Worm (Caenorhabditis elegans) whole organism, late embryonic: ENCODE results near the gene C36E6.2.

Experiments
- C38D4.7 ChIP-seq: fragments of 200-800 bp; sonication (Bioruptor generic); optimal IDR thresholded peaks from 2 replicates; lab custom pipeline; 2018; ENCODE audit warnings: mild to moderate bottlenecking, missing genetic modification characterization, moderate library complexity, missing compliant biosample characterization
- F13H6.1 ChIP-seq: sonication (generic microtip); optimal IDR thresholded peaks from 2 replicates; lab custom pipeline; 2016; ENCODE audit warnings: missing genetic modification characterization, missing compliant biosample characterization
- K09A11.1 ChIP-seq: sonication (generic microtip); optimal IDR thresholded peaks from 2 replicates; lab custom pipeline; 2017; ENCODE audit warnings: antibody characterized with exemption, mild to moderate bottlenecking, missing genetic modification characterization, missing compliant biosample characterization; ENCODE audit not compliant: insufficient read depth
- ahr-1 ChIP-seq: sonication (generic microtip); optimal IDR thresholded peaks from 2 replicates; lab custom pipeline; 2016; ENCODE audit warnings: missing genetic modification characterization, missing compliant biosample characterization
- ama-1 ChIP-seq: fragments of 150-350 bp; optimal IDR thresholded peaks from 2 replicates; lab custom pipeline; 2014
- ceh-14 ChIP-seq: sonication (generic microtip); optimal IDR thresholded peaks from 2 replicates; lab custom pipeline; 2016; ENCODE audit warnings: missing genotype, missing genetic modification characterization, missing compliant biosample characterization
- ceh-19 ChIP-seq: fragments of 200-800 bp; sonication (Bioruptor generic); optimal IDR thresholded peaks from 2 replicates; lab custom pipeline; 2018; ENCODE audit warnings: mild to moderate bottlenecking, missing genetic modification characterization, missing compliant biosample characterization
- ceh-2 ChIP-seq: sonication (generic microtip); optimal IDR thresholded peaks from 2 replicates; lab custom pipeline; 2016; ENCODE audit warnings: missing genotype, missing genetic modification characterization, missing compliant biosample characterization
- ceh-22 ChIP-seq: sonication (generic microtip); optimal IDR thresholded peaks from 2 replicates; lab custom pipeline; 2017; ENCODE audit warnings: missing biosample characterization, missing genetic modification characterization
- ceh-24 ChIP-seq: sonication (generic microtip); optimal IDR thresholded peaks from 2 replicates; lab custom pipeline; 2016; ENCODE audit warnings: mild to moderate bottlenecking, missing genetic modification characterization, missing compliant biosample characterization
- ceh-30 ChIP-seq: fragments of 150-350 bp; optimal IDR thresholded peaks from 2 replicates; lab custom pipeline; 2014; ENCODE audit warnings: missing biosample characterization, missing genetic modification characterization
- ceh-31 ChIP-seq: sonication (generic microtip); optimal IDR thresholded peaks from 2 replicates; lab custom pipeline; 2016; ENCODE audit warnings: missing genetic modification characterization, missing compliant biosample characterization
- ceh-48 ChIP-seq: sonication (generic microtip); optimal IDR thresholded peaks from 2 replicates; lab custom pipeline; 2016; ENCODE audit warnings: missing genetic modification characterization, inconsistent platforms, missing compliant biosample characterization
- ceh-9 ChIP-seq: sonication (generic microtip); optimal IDR thresholded peaks from 2 replicates; lab custom pipeline; 2016; ENCODE audit warnings: mild to moderate bottlenecking, missing genetic modification characterization, inconsistent platforms, missing compliant biosample characterization
- dmd-4 ChIP-seq: sonication (generic microtip); optimal IDR thresholded peaks from 2 replicates; lab custom pipeline; 2016; ENCODE audit warnings: borderline replicate concordance, missing genetic modification characterization, missing compliant biosample characterization
- elt-2 ChIP-seq: sonication (generic microtip); optimal IDR thresholded peaks from 2 replicates; lab custom pipeline; 2016; ENCODE audit warnings: missing genetic modification reagents, missing genetic modification characterization, missing compliant biosample characterization
- elt-4 ChIP-seq: sonication (generic microtip); optimal IDR thresholded peaks from 2 replicates; lab custom pipeline; 2016; ENCODE audit warnings: missing genetic modification characterization, missing compliant biosample characterization
- ets-4 ChIP-seq: sonication (generic microtip); optimal IDR thresholded peaks from 2 replicates; lab custom pipeline; 2016; ENCODE audit warnings: missing genetic modification characterization, missing compliant biosample characterization
- fax-1 ChIP-seq: sonication (generic microtip); optimal IDR thresholded peaks from 2 replicates; lab custom pipeline; 2016; ENCODE audit warnings: missing genotype, missing genetic modification characterization, missing compliant biosample characterization
- fkh-10 ChIP-seq: fragments of 150-350 bp; optimal IDR thresholded peaks from 2 replicates; lab custom pipeline; 2014; ENCODE audit warnings: missing biosample characterization, missing genetic modification reagents, missing genetic modification characterization
- fkh-6 ChIP-seq: sonication (generic microtip); optimal IDR thresholded peaks from 2 replicates; lab custom pipeline; 2016; ENCODE audit warnings: missing genetic modification characterization, missing compliant biosample characterization
- gmeb-2 ChIP-seq: sonication (generic microtip); optimal IDR thresholded peaks from 2 replicates; lab custom pipeline; 2016; ENCODE audit warnings: missing genetic modification characterization, inconsistent platforms, missing compliant biosample characterization
- hlh-15 ChIP-seq: sonication (generic microtip); optimal IDR thresholded peaks from 2 replicates; lab custom pipeline; 2016; ENCODE audit warnings: missing genetic modification characterization, missing compliant biosample characterization
- hlh-6 ChIP-seq: sonication (generic microtip); optimal IDR thresholded peaks from 2 replicates; lab custom pipeline; 2016; ENCODE audit warnings: missing genotype, missing genetic modification characterization, missing compliant biosample characterization
- hlh-8 ChIP-seq: sonication (generic microtip); optimal IDR thresholded peaks from 2 replicates; lab custom pipeline; 2016; ENCODE audit warnings: missing genotype, missing genetic modification characterization, missing compliant biosample characterization
- lim-6 ChIP-seq: sonication (generic microtip); optimal IDR thresholded peaks from 2 replicates; lab custom pipeline; 2016; ENCODE audit warnings: missing genetic modification characterization, missing compliant biosample characterization
- madf-2 ChIP-seq: sonication (generic microtip); optimal IDR thresholded peaks from 2 replicates; lab custom pipeline; 2017; ENCODE audit warnings: missing genetic modification characterization, missing compliant biosample characterization
- mec-3 ChIP-seq: sonication (generic microtip); optimal IDR thresholded peaks from 2 replicates; lab custom pipeline; 2016; ENCODE audit warnings: borderline replicate concordance, missing genetic modification characterization, missing compliant biosample characterization
- nhr-11 ChIP-seq: fragments of 150-350 bp; optimal IDR thresholded peaks from 2 replicates; lab custom pipeline; 2014; ENCODE audit warnings: missing biosample characterization, missing genetic modification characterization
- nhr-232 ChIP-seq: sonication (generic microtip); optimal IDR thresholded peaks from 2 replicates; lab custom pipeline; 2016; ENCODE audit warnings: missing genetic modification characterization, missing compliant biosample characterization
- npax-4 ChIP-seq: sonication (generic microtip); optimal IDR thresholded peaks from 2 replicates; lab custom pipeline; 2016; ENCODE audit warnings: missing genetic modification characterization, missing compliant biosample characterization
- odd-2 ChIP-seq: sonication (generic microtip); optimal IDR thresholded peaks from 2 replicates; lab custom pipeline; 2017; ENCODE audit warnings: antibody characterized with exemption, mild to moderate bottlenecking, missing genetic modification characterization, missing compliant biosample characterization
- pax-1 ChIP-seq: fragments of 150-350 bp; optimal IDR thresholded peaks from 2 replicates; lab custom pipeline; 2014; ENCODE audit warnings: missing biosample characterization, missing genetic modification characterization
- pha-2 ChIP-seq: sonication (generic microtip); optimal IDR thresholded peaks from 2 replicates; lab custom pipeline; 2017; ENCODE audit warnings: mild to moderate bottlenecking, missing genetic modification characterization, missing compliant biosample characterization
- pha-4 ChIP-seq: fragments of 150-350 bp; optimal IDR thresholded peaks from 2 replicates; lab custom pipeline; 2018; ENCODE audit warnings: missing biosample characterization, missing genetic modification reagents, missing genetic modification characterization
- ref-2 ChIP-seq: sonication (generic microtip); optimal IDR thresholded peaks from 2 replicates; lab custom pipeline; 2016; ENCODE audit warnings: missing genetic modification characterization, missing compliant biosample characterization
- rnt-1 ChIP-seq: sonication (generic microtip); optimal IDR thresholded peaks from 2 replicates; lab custom pipeline; 2016; ENCODE audit warnings: missing genetic modification characterization, missing compliant biosample characterization
- sox-2 ChIP-seq: fragments of 200-800 bp; sonication (Bioruptor generic); IDR thresholded peaks from 2 replicates; pipeline ENCODE4 v1.3.6; 2022; ENCODE audit warnings: missing genetic modification reagents, missing genetic modification characterization, missing compliant biosample characterization
- sox-4 ChIP-seq: sonication (generic microtip); optimal IDR thresholded peaks from 2 replicates; lab custom pipeline; 2017; ENCODE audit warnings: mild to moderate bottlenecking, missing genetic modification characterization, inconsistent platforms, missing compliant biosample characterization
- syd-9 ChIP-seq: sonication (generic microtip); optimal IDR thresholded peaks from 2 replicates; lab custom pipeline; 2016; ENCODE audit warnings: mild to moderate bottlenecking, missing genetic modification characterization, moderate library complexity, missing compliant biosample characterization
- tbx-2 ChIP-seq: sonication (generic microtip); optimal IDR thresholded peaks from 2 replicates; lab custom pipeline; 2016; ENCODE audit warnings: missing genetic modification characterization, missing compliant biosample characterization
- tbx-7 ChIP-seq: sonication (generic microtip); optimal IDR thresholded peaks from 2 replicates; lab custom pipeline; 2016; ENCODE audit warnings: missing genotype, missing genetic modification characterization, missing compliant biosample characterization
- unc-86 ChIP-seq: sonication (generic microtip); optimal IDR thresholded peaks from 2 replicates; lab custom pipeline; 2016; ENCODE audit warnings: missing genetic modification characterization, missing compliant biosample characterization
- zip-5 ChIP-seq: sonication (generic microtip); optimal IDR thresholded peaks from 2 replicates; lab custom pipeline; 2016; ENCODE audit warnings: missing genetic modification characterization, missing compliant biosample characterization
- ztf-16 ChIP-seq: sonication (generic microtip); optimal IDR thresholded peaks from 2 replicates; lab custom pipeline; 2017; ENCODE audit warnings: missing genetic modification characterization, missing compliant biosample characterization

C36E6.2 gene

DNA sequence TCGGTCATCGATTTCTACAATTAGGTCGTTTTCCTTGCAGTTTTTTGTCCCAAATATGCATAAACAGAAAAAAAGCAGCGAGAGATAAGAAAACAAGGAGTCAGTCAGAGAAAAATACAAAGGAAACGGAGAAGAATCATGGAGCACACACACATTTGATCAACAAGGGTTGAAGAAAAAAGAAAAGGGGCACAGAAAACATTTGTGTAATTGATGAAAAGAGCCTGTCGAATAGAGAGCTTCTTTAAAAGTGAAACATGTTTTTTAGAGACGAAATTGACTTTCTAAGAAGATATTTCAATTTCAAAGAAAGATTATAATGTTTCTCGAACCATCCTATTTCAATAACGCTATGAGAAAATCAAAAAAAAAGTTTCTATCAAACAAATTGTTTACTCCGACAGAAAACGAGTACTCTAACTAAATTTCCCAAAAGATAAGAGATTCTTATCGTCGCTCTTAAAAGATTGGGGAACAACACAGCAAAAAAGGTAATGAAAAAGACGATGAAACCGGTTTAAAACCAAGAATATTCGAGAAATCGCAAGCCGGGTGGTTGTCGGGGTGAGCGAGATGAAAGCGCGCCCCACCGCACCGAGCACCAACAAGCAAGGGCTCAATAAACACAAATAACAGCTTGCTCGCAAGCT lies 23.2 kb downstream of the C36E6.2 start, which contains the start of gene tps-1:
TSS of gene tps-1 (minus strand) at position 14 of the 650 bp plus-strand sequence.
- TF ChIP-seq nhr-232 (tag; lab: Kevin White, UChicago) (no peak), elt-2 (tag; lab: Kevin White, UChicago) (peak; percentile 3)

DNA sequence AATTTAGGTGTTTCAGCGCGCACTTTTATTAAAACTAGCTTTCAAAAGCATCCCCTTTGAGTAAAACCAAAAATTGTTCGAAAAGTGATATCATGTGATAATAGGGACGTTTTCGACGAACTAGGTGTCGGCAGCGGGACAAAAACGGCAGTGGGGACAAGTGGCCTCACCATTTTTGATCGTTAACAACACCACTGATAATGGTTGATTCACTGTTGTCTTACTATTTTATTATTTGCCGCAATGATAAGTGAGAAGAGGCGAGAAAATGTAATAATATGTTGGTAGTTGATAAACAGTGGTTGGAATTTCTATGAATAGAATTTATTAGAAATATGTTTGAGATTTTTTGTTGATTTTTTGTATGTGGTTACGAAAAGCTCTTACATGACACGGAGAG lies 24.5 kb downstream of the C36E6.2 start:
- TF ChIP-seq hlh-8, result no peak
- no peak for TF ChIP-seq tbx-7 (tag; lab: Kevin White, UChicago)
- TF ChIP-seq fkh-6 (tag; lab: Kevin White, UChicago), result no peak
- no peak for TF ChIP-seq odd-2
- no peak for TF ChIP-seq ama-1 (lab: Kevin White, UChicago)
- no peak for TF ChIP-seq hlh-15 (tag; lab: Kevin White, UChicago)
- no peak for TF ChIP-seq unc-86 (tag; lab: Kevin White, UChicago)
- no peak for TF ChIP-seq dmd-4
- peak; percentile 72 for TF ChIP-seq elt-2 (tag; lab: Kevin White, UChicago)
- TF ChIP-seq, all 69 proteins: peak for 1

DNA sequence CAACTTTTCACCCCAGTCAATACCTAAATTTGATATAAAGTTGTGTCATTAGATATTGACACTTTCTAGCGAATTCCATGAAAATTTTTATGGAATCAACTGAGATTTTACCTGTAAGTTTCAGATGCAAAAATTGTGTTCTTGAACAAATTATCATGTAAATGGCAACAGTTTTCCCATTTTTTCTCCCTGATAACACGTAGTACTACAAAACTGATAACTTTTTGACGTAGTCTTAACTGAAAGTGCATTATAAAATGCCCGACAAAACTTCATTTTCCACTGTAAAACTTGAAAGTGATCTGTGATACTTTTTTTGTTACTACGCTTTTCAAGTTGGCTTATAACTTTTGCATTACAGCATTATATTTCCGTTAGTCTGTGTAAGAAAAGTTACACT lies 27.2 kb downstream of the C36E6.2 start:
- peak; percentile 18 for TF ChIP-seq elt-2 (tag; lab: Kevin White, UChicago)
- no peak for TF ChIP-seq nhr-232 (tag; lab: Kevin White, UChicago)

DNA sequence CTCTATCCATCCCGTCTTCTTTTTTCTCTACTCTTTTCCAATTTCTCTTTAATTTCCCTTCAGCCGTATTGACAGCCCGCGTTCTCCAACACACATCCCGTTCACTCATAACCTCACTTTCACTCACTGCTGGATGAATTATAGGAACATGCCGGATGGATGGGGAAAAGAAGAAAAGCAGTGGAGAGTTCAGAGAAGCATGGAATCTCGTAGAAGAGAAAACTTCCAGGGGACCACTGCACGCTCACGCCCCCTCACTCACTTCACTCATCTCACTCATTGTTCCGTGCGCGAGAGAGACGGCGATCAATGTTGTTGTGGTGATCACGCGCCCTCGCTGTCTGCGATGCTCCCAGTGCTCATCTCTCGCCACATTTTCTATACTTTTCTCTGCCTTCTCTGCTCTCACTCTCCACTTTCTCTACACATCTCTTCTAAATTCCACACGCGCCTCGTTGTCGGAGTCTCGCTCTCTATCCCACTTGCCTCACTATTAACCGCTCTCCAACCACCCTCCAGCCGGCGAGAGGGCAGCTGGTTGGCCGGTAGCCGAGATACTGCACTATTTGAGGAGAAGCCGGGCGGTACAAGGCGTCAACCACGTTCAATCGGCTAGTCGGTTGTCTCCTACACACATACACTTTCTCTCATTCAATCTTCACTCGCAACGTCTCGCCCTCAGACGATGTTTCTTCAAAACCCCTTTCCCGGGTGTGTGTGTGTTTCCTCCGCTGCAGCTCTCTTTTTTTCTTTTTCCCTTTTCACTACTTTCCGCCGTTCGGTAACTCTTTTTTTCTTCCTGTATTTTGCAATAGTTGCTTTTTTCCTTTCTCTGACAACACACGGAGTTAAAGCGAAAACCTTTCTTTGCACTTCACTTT lies 28.5 kb downstream of the C36E6.2 start:
- TF ChIP-seq npax-4 (tag; lab: Kevin White, UChicago), result no peak
- TF ChIP-seq madf-2 (tag; lab: Kevin White, UChicago), result no peak
- no peak for TF ChIP-seq mec-3
- TF ChIP-seq sox-2 (GFP tag; lab: Robert Waterston, UW), result peak; percentile 69
- TF ChIP-seq gmeb-2 (tag; lab: Kevin White, UChicago), result no peak
- peak; percentile 92 for TF ChIP-seq K09A11.1 (tag; lab: Kevin White, UChicago)
- peak; percentile 76 for TF ChIP-seq ceh-22 (tag; lab: Kevin White, UChicago)
- no peak for TF ChIP-seq ceh-24 (tag; lab: Kevin White, UChicago)
- TF ChIP-seq hlh-6 (tag; lab: Kevin White, UChicago), result no peak
- TF ChIP-seq fkh-10 (GFP tag; lab: Kevin White, UChicago), result no peak
- no peak for TF ChIP-seq hlh-15 (tag; lab: Kevin White, UChicago)
- TF ChIP-seq ceh-31 (tag; lab: Kevin White, UChicago), result peak; percentile 89
- no peak for TF ChIP-seq unc-86 (tag; lab: Kevin White, UChicago)
- peak; percentile 79 for TF ChIP-seq F13H6.1 (tag; lab: Kevin White, UChicago)
- peak; percentile 92 for TF ChIP-seq rnt-1
- TF ChIP-seq ceh-30 (tag; lab: Kevin White, UChicago), result no peak
- TF ChIP-seq ets-4, result peak; percentile 42
- TF ChIP-seq C38D4.7, result no peak
- TF ChIP-seq pha-2 (tag; lab: Kevin White, UChicago), result peak; percentile 23
- TF ChIP-seq syd-9 (tag; lab: Kevin White, UChicago), result peak; percentile 60
- no peak for TF ChIP-seq pha-4 (tag; lab: Kevin White, UChicago)
- TF ChIP-seq ref-2 (tag; lab: Kevin White, UChicago), result peak; percentile 79
- peak; percentile 85 for TF ChIP-seq ceh-14 (tag; lab: Kevin White, UChicago)
- TF ChIP-seq ztf-16, result no peak
- TF ChIP-seq lim-6 (tag; lab: Kevin White, UChicago), result no peak
- no peak for TF ChIP-seq elt-4 (tag; lab: Kevin White, UChicago)
- TF ChIP-seq ceh-9 (tag; lab: Kevin White, UChicago), result no peak
- TF ChIP-seq sox-4, result no peak
- TF ChIP-seq ahr-1 (tag; lab: Kevin White, UChicago), result no peak
- TF ChIP-seq nhr-11 (tag; lab: Kevin White, UChicago), result no peak
- no peak for TF ChIP-seq pax-1
- TF ChIP-seq ceh-2 (tag; lab: Kevin White, UChicago), result peak; percentile 48
- TF ChIP-seq tbx-2, result peak; percentile 57
- TF ChIP-seq fax-1 (tag; lab: Kevin White, UChicago), result peak; percentile 53
- no peak for TF ChIP-seq elt-2 (tag; lab: Kevin White, UChicago)
- no peak for TF ChIP-seq zip-5 (tag; lab: Kevin White, UChicago)
- no peak for TF ChIP-seq ceh-19 (GFP tag; lab: Kevin White, UChicago)
- peak; percentile 39 for TF ChIP-seq ceh-48 (tag; lab: Kevin White, UChicago)
